Fruit fly (Drosophila melanogaster) whole organism, wandering third instar larva: Measurements from ENCODE around the gene Ir94a.

ENCODE experiments used
- CG32264 ChIP-seq: fragments of 200-800 bp; sonication (Bioruptor generic); optimal IDR thresholded peaks from 2 replicates; lab custom pipeline; 2016; ENCODE audit warnings: missing biosample characterization, missing genetic modification characterization
- CG9705 ChIP-seq: fragments of 200-800 bp; sonication (Bioruptor generic); optimal IDR thresholded peaks from 2 replicates; lab custom pipeline; 2018; ENCODE audit warnings: missing biosample characterization, mild to moderate bottlenecking, missing genetic modification characterization
- CrebA ChIP-seq: fragments of 200-800 bp; sonication (Bioruptor generic); optimal IDR thresholded peaks from 2 replicates; lab custom pipeline; 2016; ENCODE audit warnings: missing biosample characterization, mild to moderate bottlenecking, missing genetic modification characterization, borderline replicate concordance
- Dif ChIP-seq: fragments of 200-275, 200-300 bp; sonication (Bioruptor generic); optimal IDR thresholded peaks from 2 replicates; lab custom pipeline; 2018; ENCODE audit warnings: missing biosample characterization, missing genetic modification characterization; ENCODE audit not compliant: partially characterized antibody
- Hnf4 ChIP-seq: fragments of 200-800 bp; sonication (Bioruptor generic); optimal IDR thresholded peaks from 2 replicates; lab custom pipeline; 2016; ENCODE audit warnings: missing biosample characterization, mild to moderate bottlenecking, missing genetic modification characterization
- Hr78 ChIP-seq: fragments of >200 bp; optimal IDR thresholded peaks from 2 replicates; lab custom pipeline; 2017; ENCODE audit warnings: missing biosample characterization, missing genetic modification characterization
- Hr83 ChIP-seq: fragments of 200-300 bp; sonication (Bioruptor generic); optimal IDR thresholded peaks from 2 replicates; lab custom pipeline; 2016; ENCODE audit warnings: missing biosample characterization, mild to moderate bottlenecking, missing genetic modification characterization, moderate library complexity; ENCODE audit not compliant: poor library complexity, severe bottlenecking
- Jra ChIP-seq: sonication (Bioruptor generic); optimal IDR thresholded peaks from 2 replicates; lab custom pipeline; 2016; ENCODE audit warnings: missing biosample characterization, missing genetic modification characterization
- Mio ChIP-seq: sonication (Bioruptor generic); optimal IDR thresholded peaks from 2 replicates; lab custom pipeline; 2016; ENCODE audit warnings: missing biosample characterization, missing genetic modification characterization
- Myc ChIP-seq: fragments of >200 bp; optimal IDR thresholded peaks from 2 replicates; lab custom pipeline; 2017
- N ChIP-seq: fragments of >200 bp; optimal IDR thresholded peaks from 2 replicates; lab custom pipeline; 2018; ENCODE audit warnings: missing biosample characterization, missing external identifiers, missing genetic modification characterization
- OdsH ChIP-seq: fragments of 200-800 bp; sonication (Bioruptor generic); optimal IDR thresholded peaks from 2 replicates; lab custom pipeline; 2016; ENCODE audit warnings: missing biosample characterization, mild to moderate bottlenecking, missing genetic modification characterization
- Rel ChIP-seq, 2 experiments: fragments of 200-800 bp; sonication (Bioruptor generic) in 1 of 2; optimal IDR thresholded peaks; 2 replicates in 1 of 2; 3 replicates in 1 of 2; lab custom pipeline; 2016 to 2019; ENCODE audit warnings: mild to moderate bottlenecking in 2 of 2, missing biosample characterization in 2 of 2, missing genetic modification characterization in 2 of 2, moderate library complexity in 1 of 2
- Vsx2 ChIP-seq: fragments of 200-300, 225-300 bp; sonication (Bioruptor generic); optimal IDR thresholded peaks from 2 replicates; lab custom pipeline; 2018; ENCODE audit warnings: missing biosample characterization, missing genetic modification characterization; ENCODE audit not compliant: partially characterized antibody
- brk ChIP-seq: fragments of 200-800 bp; sonication (Bioruptor generic); optimal IDR thresholded peaks from 2 replicates; lab custom pipeline; 2016; ENCODE audit warnings: missing biosample characterization, mild to moderate bottlenecking, missing genetic modification characterization
- dl ChIP-seq, 2 experiments: fragments of 175-275, 200-275 bp in 1 of 2; fragments of 200-275 bp in 1 of 2; sonication (Bioruptor generic); optimal IDR thresholded peaks; lab custom pipeline; 2018; ENCODE audit warnings: mild to moderate bottlenecking in 2 of 2, missing biosample characterization in 2 of 2, missing genetic modification characterization in 2 of 2, moderate library complexity in 2 of 2; ENCODE audit not compliant: partially characterized antibody in 2 of 2, insufficient read depth in 1 of 2
- dmrt93B ChIP-seq: fragments of 200-800 bp; sonication (Bioruptor generic); optimal IDR thresholded peaks from 2 replicates; lab custom pipeline; 2018; ENCODE audit warnings: missing biosample characterization, mild to moderate bottlenecking, missing genetic modification characterization
- dsf ChIP-seq: sonication (Bioruptor generic); optimal IDR thresholded peaks from 2 replicates; lab custom pipeline; 2016; ENCODE audit warnings: missing biosample characterization, missing genetic modification characterization, borderline replicate concordance
- foxo ChIP-seq, 2 experiments: fragments of 200-800 bp; sonication (Bioruptor generic); optimal IDR thresholded peaks; 2 replicates in 1 of 2; 3 replicates in 1 of 2; lab custom pipeline; 2016 to 2017; ENCODE audit warnings: missing biosample characterization in 2 of 2, missing genetic modification characterization in 2 of 2
- h ChIP-seq: fragments of 200-800 bp; sonication (Bioruptor generic); optimal IDR thresholded peaks from 3 replicates; lab custom pipeline; 2016; ENCODE audit warnings: missing biosample characterization, mild to moderate bottlenecking, missing genetic modification characterization
- lola ChIP-seq: fragments of >200 bp; optimal IDR thresholded peaks from 2 replicates; lab custom pipeline; 2017; ENCODE audit warnings: missing biosample characterization, missing genetic modification characterization
- pan ChIP-seq: fragments of >200 bp; optimal IDR thresholded peaks from 2 replicates; lab custom pipeline; 2017
- sage ChIP-seq: fragments of 200-800 bp; sonication (Bioruptor generic); optimal IDR thresholded peaks from 2 replicates; lab custom pipeline; 2016; ENCODE audit warnings: missing biosample characterization, mild to moderate bottlenecking, missing genetic modification characterization
- tai ChIP-seq: sonication (Bioruptor generic); optimal IDR thresholded peaks from 2 replicates; lab custom pipeline; 2016; ENCODE audit warnings: missing biosample characterization, missing genetic modification characterization
- usp ChIP-seq: fragments of >200 bp; optimal IDR thresholded peaks from 2 replicates; lab custom pipeline; 2017; ENCODE audit warnings: missing biosample characterization, missing genetic modification characterization
- woc ChIP-seq: sonication (Bioruptor generic); optimal IDR thresholded peaks from 2 replicates; lab custom pipeline; 2016; ENCODE audit warnings: missing biosample characterization, mild to moderate bottlenecking, missing genetic modification characterization

The Ir94a gene

dm6 chr3R:22086775-22087174 lies 26.5 kb upstream of the Ir94a start, which contains the start of gene BomBc3:
Gene BomBc3 (plus strand): TSS chr3R:22087075.
- TF ChIP-seq tai: no peak
- no peak for TF ChIP-seq usp (GFP tag; lab: Kevin White, UChicago)
- no peak for TF ChIP-seq N (GFP tag; lab: Kevin White, UChicago)
- TF ChIP-seq Hr83: no peak
- TF ChIP-seq Hr78 (GFP tag; lab: Kevin White, UChicago): no peak
- no peak for TF ChIP-seq CG32264 (GFP tag; lab: Kevin White, UChicago)

dm6 chr3R:22093950-22094349 lies 19.3 kb upstream of the Ir94a start:
- peak; percentile 77 for TF ChIP-seq Dif (GFP tag; lab: Kevin White, UChicago)
- TF ChIP-seq Myc (lab: Kevin White, UChicago): peak; percentile 60
- no peak for TF ChIP-seq lola (GFP tag; lab: Kevin White, UChicago)

DNA sequence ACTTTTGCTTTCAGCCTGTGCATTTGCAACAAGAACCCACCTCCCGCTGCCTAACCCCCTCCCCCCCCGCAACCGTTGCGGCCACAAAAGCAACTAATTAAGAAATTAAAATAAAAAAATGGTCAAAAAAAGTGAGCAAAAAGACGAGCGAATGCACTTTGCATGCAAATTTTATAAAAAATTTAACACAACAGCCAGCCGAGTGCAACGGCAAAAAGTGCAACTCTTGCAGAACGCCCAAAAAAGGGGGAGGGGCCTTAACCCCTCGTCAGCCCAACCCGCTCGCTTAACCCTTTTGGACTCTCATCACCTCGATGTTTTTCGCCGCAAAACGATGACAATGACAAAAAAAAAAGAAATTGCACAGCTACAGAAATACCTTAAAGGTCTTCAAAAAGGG lies 16.3 kb upstream of the Ir94a start:
- TF ChIP-seq N (GFP tag; lab: Kevin White, UChicago) (no peak), sage (GFP tag; lab: Kevin White, UChicago) (no peak), Dif (GFP tag; lab: Kevin White, UChicago) (no peak), woc (GFP tag; lab: Kevin White, UChicago) (no peak)

DNA sequence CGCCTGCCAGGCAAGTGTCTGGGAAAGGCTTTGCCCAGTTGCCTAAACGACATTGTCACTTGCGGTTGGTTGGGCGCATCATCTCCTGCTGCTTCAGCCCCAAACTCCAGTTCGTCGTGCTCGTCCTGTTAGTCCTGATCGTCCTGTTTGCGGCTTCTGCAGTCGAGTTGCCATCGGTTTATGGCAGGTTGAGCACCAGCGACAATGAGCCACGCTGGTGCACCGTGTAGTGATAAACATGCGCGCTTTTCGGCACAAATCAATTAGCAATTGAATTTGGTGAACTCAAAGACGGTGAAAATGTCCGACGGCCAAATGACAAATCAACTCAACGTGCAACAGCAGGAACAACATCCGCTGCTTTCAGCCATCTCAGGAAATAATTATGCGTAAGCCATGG lies 10.1 kb upstream of the Ir94a start, which contains the start of gene CG13407:
Gene CG13407 (plus strand): TSS at position 301 of the 400 bp plus-strand sequence.
- no peak for TF ChIP-seq Hr78 (GFP tag; lab: Kevin White, UChicago)
- no peak for TF ChIP-seq CrebA (GFP tag; lab: Kevin White, UChicago)
- TF ChIP-seq Hr83: no peak
- TF ChIP-seq h (GFP tag; lab: Kevin White, UChicago): no peak
- TF ChIP-seq foxo (GFP tag; optimal IDR thresholded peaks at IDR 0.05; lab: Kevin White, UChicago): no peak
- TF ChIP-seq CG9705 (GFP tag; lab: Kevin White, UChicago): no peak
- no peak for TF ChIP-seq dmrt93B (GFP tag; lab: Kevin White, UChicago)
- no peak for TF ChIP-seq Hnf4 (GFP tag; lab: Kevin White, UChicago)
- TF ChIP-seq sage (GFP tag; lab: Kevin White, UChicago): no peak

DNA sequence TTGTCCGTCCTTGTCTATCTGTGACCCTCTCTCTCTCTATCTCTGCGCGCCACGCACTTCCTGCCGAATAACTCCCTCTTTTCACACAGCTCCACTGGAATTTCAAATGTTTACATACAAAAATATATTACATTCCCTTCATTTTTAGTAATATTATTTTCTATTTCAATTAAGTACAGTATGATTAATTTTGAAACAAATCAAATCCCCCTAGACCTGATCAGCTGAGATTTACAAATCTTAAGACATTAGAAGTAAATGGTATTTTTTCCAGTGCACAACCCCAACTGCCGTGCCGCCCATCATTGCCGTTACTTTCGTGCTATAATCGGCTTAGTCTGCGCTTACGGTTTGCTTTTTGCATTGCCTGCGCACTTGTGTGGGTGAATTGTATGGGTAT lies 4.9 kb upstream of the Ir94a start:
- TF ChIP-seq Vsx2 (GFP tag; lab: Kevin White, UChicago) (no peak), tai (no peak), foxo (GFP tag; optimal IDR thresholded peaks at IDR 0.05; lab: Kevin White, UChicago) (no peak), lola (GFP tag; lab: Kevin White, UChicago) (no peak), Mio (GFP tag; lab: Kevin White, UChicago) (no peak), Rel (GFP tag; optimal IDR thresholded peaks at IDR 0.05; lab: Kevin White, UChicago) (no peak), Rel (tag; optimal IDR thresholded peaks at IDR 0.05; lab: Kevin White, UChicago) (no peak), dsf (GFP tag; lab: Kevin White, UChicago) (no peak)

- TF ChIP-seq usp (GFP tag; lab: Kevin White, UChicago) (no peak), CG9705 (GFP tag; lab: Kevin White, UChicago) (no peak), OdsH (GFP tag; lab: Kevin White, UChicago) (no peak), Vsx2 (GFP tag; lab: Kevin White, UChicago) (no peak), lola (GFP tag; lab: Kevin White, UChicago) (no peak), Dif (GFP tag; lab: Kevin White, UChicago) (no peak), woc (GFP tag; lab: Kevin White, UChicago) (no peak), CG32264 (GFP tag; lab: Kevin White, UChicago) (no peak), dsf (GFP tag; lab: Kevin White, UChicago) (no peak), dl (GFP tag; optimal IDR thresholded peaks at IDR 0.05; lab: Kevin White, UChicago; ENCODE audit: insufficient read depth in 1 of 2, partially characterized antibody in 2 of 2) (no peak), pan (lab: Kevin White, UChicago) (no peak), Myc (lab: Kevin White, UChicago) (no peak), brk (GFP tag; lab: Kevin White, UChicago) (no peak), Jra (GFP tag; lab: Kevin White, UChicago) (no peak)
- TF ChIP-seq, all 38 proteins: peak for 0
These were observed 3.9 kb downstream of the Ir94a start, which contains the start of gene Ir94b for dm6 chr3R:22117149-22117548. Gene Ir94b (minus strand): TSS chr3R:22117249.
